Fruit fly (Drosophila melanogaster) whole organism, wandering third instar larva: Measurements from ENCODE around the gene Appl.
"Not testable (repeated sequence)": the region's sequence is repeated elsewhere in the genome, so short reads cannot be mapped to it uniquely, and the experiment has no call there.

Experiments
- CG32264 ChIP-seq: fragments of 200-800 bp; sonication (Bioruptor generic); optimal IDR thresholded peaks from 2 replicates; lab custom pipeline; 2016; ENCODE audit warnings: missing biosample characterization, missing genetic modification characterization
- CrebA ChIP-seq: fragments of 200-800 bp; sonication (Bioruptor generic); optimal IDR thresholded peaks from 2 replicates; lab custom pipeline; 2016; ENCODE audit warnings: missing biosample characterization, mild to moderate bottlenecking, missing genetic modification characterization, borderline replicate concordance
- Dfd ChIP-seq: fragments of >200 bp; optimal IDR thresholded peaks from 2 replicates; lab custom pipeline; 2017; ENCODE audit warnings: missing biosample characterization, missing genetic modification characterization
- HLH106 ChIP-seq: fragments of 200-800 bp; optimal IDR thresholded peaks from 3 replicates; lab custom pipeline; 2019; ENCODE audit warnings: missing biosample characterization, mild to moderate bottlenecking, missing genetic modification characterization, moderate library complexity
- Hnf4 ChIP-seq: fragments of 200-800 bp; sonication (Bioruptor generic); optimal IDR thresholded peaks from 2 replicates; lab custom pipeline; 2016; ENCODE audit warnings: missing biosample characterization, mild to moderate bottlenecking, missing genetic modification characterization
- Hr78 ChIP-seq: fragments of >200 bp; optimal IDR thresholded peaks from 2 replicates; lab custom pipeline; 2017; ENCODE audit warnings: missing biosample characterization, missing genetic modification characterization
- Hr83 ChIP-seq: fragments of 200-300 bp; sonication (Bioruptor generic); optimal IDR thresholded peaks from 2 replicates; lab custom pipeline; 2016; ENCODE audit warnings: missing biosample characterization, mild to moderate bottlenecking, missing genetic modification characterization, moderate library complexity; ENCODE audit not compliant: poor library complexity, severe bottlenecking
- Jra ChIP-seq: sonication (Bioruptor generic); optimal IDR thresholded peaks from 2 replicates; lab custom pipeline; 2016; ENCODE audit warnings: missing biosample characterization, missing genetic modification characterization
- Mio ChIP-seq: sonication (Bioruptor generic); optimal IDR thresholded peaks from 2 replicates; lab custom pipeline; 2016; ENCODE audit warnings: missing biosample characterization, missing genetic modification characterization
- Myc ChIP-seq: fragments of >200 bp; optimal IDR thresholded peaks from 2 replicates; lab custom pipeline; 2017
- N ChIP-seq: fragments of >200 bp; optimal IDR thresholded peaks from 2 replicates; lab custom pipeline; 2018; ENCODE audit warnings: missing biosample characterization, missing external identifiers, missing genetic modification characterization
- OdsH ChIP-seq: fragments of 200-800 bp; sonication (Bioruptor generic); optimal IDR thresholded peaks from 2 replicates; lab custom pipeline; 2016; ENCODE audit warnings: missing biosample characterization, mild to moderate bottlenecking, missing genetic modification characterization
- Rel ChIP-seq, 2 experiments: fragments of 200-800 bp; sonication (Bioruptor generic) in 1 of 2; optimal IDR thresholded peaks; 2 replicates in 1 of 2; 3 replicates in 1 of 2; lab custom pipeline; 2016 to 2019; ENCODE audit warnings: mild to moderate bottlenecking in 2 of 2, missing biosample characterization in 2 of 2, missing genetic modification characterization in 2 of 2, moderate library complexity in 1 of 2
- Sp1 ChIP-seq: fragments of 200-800 bp; sonication (Bioruptor generic); optimal IDR thresholded peaks from 3 replicates; lab custom pipeline; 2019; ENCODE audit warnings: missing biosample characterization, mild to moderate bottlenecking, missing genetic modification characterization, moderate library complexity
- Vsx2 ChIP-seq: fragments of 200-300, 225-300 bp; sonication (Bioruptor generic); optimal IDR thresholded peaks from 2 replicates; lab custom pipeline; 2018; ENCODE audit warnings: missing biosample characterization, missing genetic modification characterization; ENCODE audit not compliant: partially characterized antibody
- br ChIP-seq: fragments of 200-800 bp; sonication (Bioruptor generic); optimal IDR thresholded peaks from 2 replicates; lab custom pipeline; 2016; ENCODE audit warnings: missing biosample characterization, missing genetic modification characterization
- dmrt93B ChIP-seq: fragments of 200-800 bp; sonication (Bioruptor generic); optimal IDR thresholded peaks from 2 replicates; lab custom pipeline; 2018; ENCODE audit warnings: missing biosample characterization, mild to moderate bottlenecking, missing genetic modification characterization
- dsf ChIP-seq: sonication (Bioruptor generic); optimal IDR thresholded peaks from 2 replicates; lab custom pipeline; 2016; ENCODE audit warnings: missing biosample characterization, missing genetic modification characterization, borderline replicate concordance
- ey ChIP-seq: fragments of 200-800 bp; sonication (Bioruptor generic); optimal IDR thresholded peaks from 2 replicates; lab custom pipeline; 2016; ENCODE audit warnings: missing biosample characterization, missing genetic modification characterization
- foxo ChIP-seq, 2 experiments: fragments of 200-800 bp; sonication (Bioruptor generic); optimal IDR thresholded peaks; 2 replicates in 1 of 2; 3 replicates in 1 of 2; lab custom pipeline; 2016 to 2017; ENCODE audit warnings: missing biosample characterization in 2 of 2, missing genetic modification characterization in 2 of 2
- fru ChIP-seq: fragments of 200-800 bp; sonication (Bioruptor generic); optimal IDR thresholded peaks from 3 replicates; lab custom pipeline; 2016; ENCODE audit warnings: missing biosample characterization, mild to moderate bottlenecking, missing genetic modification characterization
- lola ChIP-seq: fragments of >200 bp; optimal IDR thresholded peaks from 2 replicates; lab custom pipeline; 2017; ENCODE audit warnings: missing biosample characterization, missing genetic modification characterization
- pan ChIP-seq: fragments of >200 bp; optimal IDR thresholded peaks from 2 replicates; lab custom pipeline; 2017
- psq ChIP-seq: fragments of 200-800 bp; sonication (Bioruptor generic); optimal IDR thresholded peaks from 3 replicates; lab custom pipeline; 2017; ENCODE audit warnings: missing biosample characterization, mild to moderate bottlenecking, missing genetic modification characterization, moderate library complexity
- rgr ChIP-seq: fragments of 200-800 bp; sonication (Bioruptor generic); optimal IDR thresholded peaks from 3 replicates; lab custom pipeline; 2016; ENCODE audit warnings: missing biosample characterization, mild to moderate bottlenecking, missing genetic modification characterization
- sage ChIP-seq: fragments of 200-800 bp; sonication (Bioruptor generic); optimal IDR thresholded peaks from 2 replicates; lab custom pipeline; 2016; ENCODE audit warnings: missing biosample characterization, mild to moderate bottlenecking, missing genetic modification characterization
- sv ChIP-seq: fragments of 200-800 bp; sonication (Bioruptor generic); optimal IDR thresholded peaks from 3 replicates; lab custom pipeline; 2016; ENCODE audit warnings: missing biosample characterization, missing genetic modification characterization
- tai ChIP-seq: sonication (Bioruptor generic); optimal IDR thresholded peaks from 2 replicates; lab custom pipeline; 2016; ENCODE audit warnings: missing biosample characterization, missing genetic modification characterization
- usp ChIP-seq: fragments of >200 bp; optimal IDR thresholded peaks from 2 replicates; lab custom pipeline; 2017; ENCODE audit warnings: missing biosample characterization, missing genetic modification characterization
- woc ChIP-seq: sonication (Bioruptor generic); optimal IDR thresholded peaks from 2 replicates; lab custom pipeline; 2016; ENCODE audit warnings: missing biosample characterization, mild to moderate bottlenecking, missing genetic modification characterization

Gene Appl

DNA sequence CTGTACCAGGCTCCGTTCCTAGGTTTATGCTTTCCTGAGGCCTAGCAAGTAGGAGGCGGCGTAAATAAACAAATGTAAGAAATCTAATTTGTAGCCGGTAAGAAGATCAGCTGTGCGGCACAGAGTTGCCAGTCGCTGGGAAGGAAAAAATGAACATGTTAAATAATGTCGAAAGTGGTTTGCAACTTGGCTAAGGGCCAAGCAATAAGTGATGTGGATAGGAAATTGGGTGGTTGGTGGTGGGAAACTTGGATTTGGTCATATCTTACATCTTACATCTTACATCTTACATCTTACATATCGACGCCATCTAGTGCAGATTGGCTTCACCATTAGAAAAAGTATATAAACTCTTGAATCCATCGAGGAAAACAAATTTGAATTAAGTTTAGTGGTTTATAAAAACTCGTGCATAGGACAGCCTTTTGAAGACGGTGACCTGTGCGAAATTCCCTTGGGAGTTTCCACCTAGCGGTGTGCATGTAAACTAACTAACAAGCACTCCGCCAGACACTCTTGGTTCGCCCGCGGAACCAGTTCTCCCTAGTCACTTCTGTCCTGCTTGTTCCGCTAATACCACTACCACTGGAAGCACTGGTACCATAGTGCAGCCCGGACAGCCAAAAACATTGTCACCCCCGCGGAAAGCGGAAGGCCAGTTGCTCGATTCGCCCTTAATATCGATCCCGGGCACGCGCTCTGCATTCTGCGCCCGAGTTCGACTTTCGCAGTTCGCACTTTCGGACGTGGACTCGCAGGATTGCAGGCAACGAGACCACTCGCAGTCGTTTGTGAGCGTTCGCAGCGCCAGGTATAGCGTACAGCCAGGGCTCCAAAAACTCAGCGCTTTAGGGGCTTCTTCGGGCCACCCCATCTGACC lies at the start of gene Appl, which contains the start of gene CG4293:
Appl (plus strand) TSS at position 778 of the 880 bp plus-strand sequence.
CG4293 (minus strand) TSS at position 568 of the 880 bp plus-strand sequence.
- TF ChIP-seq pan (lab: Kevin White, UChicago) (no peak), rgr (GFP tag; lab: Kevin White, UChicago) (peak; percentile 6), Rel (GFP tag; optimal IDR thresholded peaks at IDR 0.05; lab: Kevin White, UChicago) (no peak), Rel (tag; optimal IDR thresholded peaks at IDR 0.05; lab: Kevin White, UChicago) (no peak), Sp1 (GFP tag; lab: Kevin White, UChicago) (no peak), psq (GFP tag; lab: Kevin White, UChicago) (no peak), dsf (GFP tag; lab: Kevin White, UChicago) (no peak), sage (GFP tag; lab: Kevin White, UChicago) (no peak), foxo (GFP tag; optimal IDR thresholded peaks at IDR 0.05; lab: Kevin White, UChicago) (no peak), Hr83 (GFP tag; lab: Kevin White, UChicago) (no peak), lola (GFP tag; lab: Kevin White, UChicago) (no peak), Hr78 (no peak), Myc (peak; percentile 46)

DNA sequence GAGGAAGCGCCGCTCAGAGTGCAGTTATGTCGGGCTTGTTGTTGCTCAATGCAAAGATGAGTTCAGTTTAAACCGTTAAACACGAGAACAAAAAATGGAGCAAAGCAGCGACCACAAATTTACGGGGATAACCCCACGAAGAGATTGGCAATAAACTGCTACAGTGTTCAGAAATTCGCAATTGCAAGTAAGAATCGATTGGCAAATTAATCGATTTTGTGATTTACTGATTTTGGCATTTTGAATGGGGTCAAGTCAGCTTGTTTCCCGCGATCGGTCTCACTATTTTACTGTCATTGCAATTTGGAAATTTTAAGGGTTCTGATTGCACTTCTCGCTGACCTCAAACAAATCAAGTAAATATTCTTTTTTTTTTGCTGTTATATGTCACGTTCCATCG lies 48.7 kb upstream of the Appl start, which contains the start of gene CG3176:
CG3176 (plus strand) TSS at position 221 of the 400 bp plus-strand sequence.
- TF ChIP-seq rgr (GFP tag; lab: Kevin White, UChicago) (peak; percentile 29), Rel (tag; optimal IDR thresholded peaks at IDR 0.05; lab: Kevin White, UChicago) (peak; percentile 95)
- TF ChIP-seq Rel (GFP tag; optimal IDR thresholded peaks at IDR 0.05; lab: Kevin White, UChicago), result not testable (repeated sequence)
- TF ChIP-seq, all 38 proteins: peak for 2; not testable (repeated sequence) for 36

DNA sequence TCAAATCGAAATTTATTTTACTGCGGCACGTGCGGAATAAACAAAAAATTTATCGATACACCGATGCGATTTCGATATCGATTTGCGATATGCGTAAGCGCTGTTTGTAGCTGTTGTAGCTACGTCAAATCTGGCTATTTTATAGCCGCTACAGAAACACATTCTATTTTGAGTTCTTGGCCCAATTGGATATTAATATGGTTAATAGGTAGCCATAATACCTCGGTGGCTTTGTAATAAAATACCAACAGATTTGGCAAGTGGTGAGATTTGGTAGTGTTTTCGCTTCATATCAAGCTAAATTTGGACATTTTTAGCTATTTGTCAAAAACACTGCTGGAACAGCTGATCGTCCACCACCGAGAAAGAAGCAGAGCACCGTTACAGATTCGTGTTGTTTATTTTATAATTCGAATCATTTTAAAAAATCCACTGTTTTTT lies 42.8 kb upstream of the Appl start, which contains the start of the genes CG18273 and CG3156:
CG18273 (minus strand) TSS at position 65 of the 441 bp plus-strand sequence.
CG3156 (plus strand) TSS at position 362 of the 441 bp plus-strand sequence.
- TF ChIP-seq lola (GFP tag; lab: Kevin White, UChicago) (no peak), Jra (GFP tag; lab: Kevin White, UChicago) (no peak), Vsx2 (no peak), Hr83 (GFP tag; lab: Kevin White, UChicago) (no peak), sv (GFP tag; lab: Kevin White, UChicago) (peak; percentile 2), foxo (GFP tag; optimal IDR thresholded peaks at IDR 0.05; lab: Kevin White, UChicago) (no peak), Rel (GFP tag; optimal IDR thresholded peaks at IDR 0.05; lab: Kevin White, UChicago) (no peak), Rel (tag; optimal IDR thresholded peaks at IDR 0.05; lab: Kevin White, UChicago) (peak; percentile 78), Hr78 (no peak), Dfd (GFP tag; lab: Kevin White, UChicago) (no peak), dmrt93B (GFP tag; lab: Kevin White, UChicago) (no peak), fru (GFP tag; lab: Kevin White, UChicago) (no peak), tai (GFP tag; lab: Kevin White, UChicago) (no peak), br (no peak), HLH106 (tag; lab: Kevin White, UChicago) (peak; percentile 57), woc (peak; percentile 22), N (GFP tag; lab: Kevin White, UChicago) (no peak), CG32264 (GFP tag; lab: Kevin White, UChicago) (no peak), Mio (GFP tag; lab: Kevin White, UChicago) (no peak), usp (GFP tag; lab: Kevin White, UChicago) (no peak), CrebA (GFP tag; lab: Kevin White, UChicago) (no peak), rgr (GFP tag; lab: Kevin White, UChicago) (no peak), OdsH (GFP tag; lab: Kevin White, UChicago) (no peak), dsf (GFP tag; lab: Kevin White, UChicago) (no peak), Myc (peak; percentile 98), Sp1 (GFP tag; lab: Kevin White, UChicago) (no peak), Hnf4 (no peak), ey (GFP tag; lab: Kevin White, UChicago) (no peak), psq (GFP tag; lab: Kevin White, UChicago) (no peak)
